Worm (Caenorhabditis elegans) whole organism, mixed stage, embryonic: Measurements from ENCODE around the gene Y41D4A.4.

ENCODE experiments used
- blmp-1 ChIP-seq: fragments of 150-350 bp; optimal IDR thresholded peaks from 2 replicates; lab custom pipeline; 2014; ENCODE audit warnings: missing biosample characterization, missing genetic modification characterization
- mep-1 ChIP-seq: fragments of 150-350 bp; optimal IDR thresholded peaks from 2 replicates; lab custom pipeline; 2017; ENCODE audit warnings: missing biosample characterization, missing genetic modification reagents, missing genetic modification characterization, inconsistent platforms
- mls-2 ChIP-seq: sonication (generic microtip); optimal IDR thresholded peaks from 2 replicates; lab custom pipeline; 2016; ENCODE audit warnings: mild to moderate bottlenecking, missing genetic modification characterization, moderate library complexity, missing compliant biosample characterization
- nhr-28 ChIP-seq: fragments of 150-350 bp; optimal IDR thresholded peaks from 2 replicates; lab custom pipeline; 2014; ENCODE audit warnings: missing biosample characterization, missing genetic modification characterization
- ztf-11 ChIP-seq: fragments of 150-350 bp; optimal IDR thresholded peaks from 2 replicates; lab custom pipeline; 2014; ENCODE audit warnings: missing biosample characterization, missing genetic modification characterization

DNA sequence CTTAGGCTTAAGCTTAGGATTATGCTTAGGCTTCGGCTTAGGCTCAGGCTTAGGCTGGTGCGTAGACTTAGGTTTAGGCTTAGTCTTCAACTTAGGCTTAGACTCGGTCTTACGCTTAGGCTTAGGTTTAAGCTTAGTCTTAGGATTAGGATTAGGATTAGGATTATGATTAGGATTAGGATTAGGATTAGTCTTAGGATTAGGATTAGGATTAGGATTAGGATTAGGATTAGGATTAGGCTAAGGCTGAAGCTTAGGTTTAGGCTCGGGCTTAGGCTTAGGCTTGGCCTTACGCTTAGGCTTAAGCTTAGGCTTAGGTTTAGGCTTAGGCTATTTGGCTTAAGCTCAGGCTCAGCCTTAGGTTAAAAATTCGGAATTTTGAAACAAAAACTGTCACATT is 39.4 kb downstream of the Y41D4A.4 start:
- no peak for TF ChIP-seq ztf-11 (tag; lab: Kevin White, UChicago)
- no peak for TF ChIP-seq mep-1 (tag; lab: Kevin White, UChicago)
- TF ChIP-seq mls-2 = no peak
- no peak for TF ChIP-seq blmp-1 (tag; lab: Kevin White, UChicago)
- TF ChIP-seq nhr-28 (tag; lab: Kevin White, UChicago) = no peak
